Fruit fly (Drosophila melanogaster): Measurements from ENCODE around the gene CG43085.

DNA sequence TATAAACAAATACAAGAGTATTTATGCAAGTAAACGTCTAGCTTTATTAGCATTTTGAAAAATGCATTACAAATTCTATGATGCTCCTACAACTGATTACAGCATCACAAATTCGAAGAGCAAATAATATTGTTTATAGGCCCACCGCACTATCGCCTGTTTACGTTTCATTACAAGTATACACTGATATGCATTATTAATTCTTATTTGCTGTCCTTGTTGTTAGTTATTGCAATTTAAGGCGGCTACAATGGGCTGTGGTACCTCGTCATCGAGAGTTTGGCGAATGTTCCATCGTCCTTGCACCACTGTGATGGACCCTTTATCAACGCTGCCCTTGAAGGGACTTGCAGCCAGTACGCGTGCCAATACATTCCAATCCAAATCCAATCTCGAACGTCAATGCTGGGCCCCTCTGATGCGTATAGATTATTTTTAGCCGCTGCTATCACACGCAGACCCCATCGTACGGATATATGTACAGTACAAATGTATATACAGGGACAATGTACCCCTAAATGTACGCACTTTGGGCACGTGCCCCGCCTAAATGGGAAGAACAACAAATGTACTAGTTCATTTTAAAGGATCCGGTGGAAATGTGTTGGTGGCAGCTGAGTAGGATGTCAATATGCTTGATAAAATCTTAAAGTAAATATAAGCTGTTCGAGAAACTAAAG lies 10.3 kb upstream of the CG43085 start:
- TF ChIP-seq CTCF (optimal IDR thresholded peaks at IDR 0.05) = no peak
- TF ChIP-seq CG8478 (optimal IDR thresholded peaks at IDR 0.05) = no peak
